Fruit fly (Drosophila melanogaster) whole organism, embryonic: Measurements from ENCODE around the gene Nulp1.

Experiments
- Ada2b ChIP-seq: fragments of 200-800 bp; sonication (Bioruptor generic); IDR thresholded peaks from 2 replicates; pipeline ENCODE4 v1.3.6; 2022; ENCODE audit warnings: missing biosample characterization, missing genetic modification characterization
- Asciz ChIP-seq: fragments of 200-800 bp; sonication (Bioruptor generic); optimal IDR thresholded peaks from 2 replicates; lab custom pipeline; 2017; ENCODE audit warnings: missing biosample characterization, mild to moderate bottlenecking, missing genetic modification characterization, missing genetic modification reagents
- Blimp-1 ChIP-seq: fragments of 200-800 bp; sonication (Bioruptor generic); optimal IDR thresholded peaks from 3 replicates; lab custom pipeline; 2018; ENCODE audit warnings: missing biosample characterization, missing genetic modification characterization, mild to moderate bottlenecking, moderate library complexity, missing genetic modification reagents
- CG1024 ChIP-seq: fragments of 200-800 bp; sonication (Bioruptor generic); IDR thresholded peaks from 2 replicates; pipeline ENCODE4 v1.3.6; 2022; ENCODE audit warnings: missing biosample characterization, missing genetic modification characterization
- CG10366 ChIP-seq: fragments of 200-800 bp; sonication (Bioruptor generic); IDR thresholded peaks from 2 replicates; pipeline ENCODE4 v1.3.6; 2022; ENCODE audit warnings: missing biosample characterization, missing genetic modification characterization
- CG10431 ChIP-seq: fragments of 200-800 bp; sonication (Bioruptor generic); optimal IDR thresholded peaks from 3 replicates; lab custom pipeline; 2018; ENCODE audit warnings: missing biosample characterization, mild to moderate bottlenecking, missing genetic modification characterization
- CG11504 ChIP-seq: fragments of 200-800 bp; sonication (Bioruptor generic); optimal IDR thresholded peaks from 3 replicates; lab custom pipeline; 2019; ENCODE audit warnings: missing biosample characterization, mild to moderate bottlenecking, missing genetic modification characterization, moderate library complexity
- CG12769 ChIP-seq: fragments of 200-800 bp; sonication (Bioruptor generic); optimal IDR thresholded peaks from 2 replicates; lab custom pipeline; 2019; ENCODE audit warnings: missing biosample characterization, mild to moderate bottlenecking, missing genetic modification characterization, moderate library complexity
- CG16779 ChIP-seq: fragments of 200-800 bp; sonication (Bioruptor generic); IDR thresholded peaks from 2 replicates; pipeline ENCODE4 v1.3.6; 2022; ENCODE audit warnings: missing biosample characterization, missing genetic modification characterization
- CG17186 ChIP-seq: fragments of 200-800 bp; sonication (Bioruptor generic); optimal IDR thresholded peaks from 3 replicates; lab custom pipeline; 2017; ENCODE audit warnings: missing biosample characterization, missing genetic modification reagents, missing genetic modification characterization
- CG17385 ChIP-seq: fragments of 200-800 bp; sonication (Bioruptor generic); optimal IDR thresholded peaks from 3 replicates; lab custom pipeline; 2018; ENCODE audit warnings: missing biosample characterization, mild to moderate bottlenecking, missing genetic modification characterization
- CG18262 ChIP-seq: fragments of 200-800 bp; optimal IDR thresholded peaks from 3 replicates; lab custom pipeline; 2019; ENCODE audit warnings: missing biosample characterization, mild to moderate bottlenecking, missing genetic modification characterization, moderate library complexity
- CG32772 ChIP-seq: fragments of 200-800 bp; sonication (Bioruptor generic); IDR thresholded peaks from 2 replicates; pipeline ENCODE4 v1.3.6; 2022; ENCODE audit warnings: missing biosample characterization, missing genetic modification characterization
- CG3838 ChIP-seq: fragments of 200-800 bp; sonication (Bioruptor generic); optimal IDR thresholded peaks from 3 replicates; lab custom pipeline; 2016; ENCODE audit warnings: missing biosample characterization, missing genetic modification characterization
- CG3847 ChIP-seq: fragments of 200-800 bp; sonication (Bioruptor generic); IDR thresholded peaks from 2 replicates; pipeline ENCODE4 v1.3.6; 2022; ENCODE audit warnings: missing biosample characterization, missing genetic modification characterization
- CG5180 ChIP-seq: fragments of 200-800 bp; sonication (Bioruptor generic); optimal IDR thresholded peaks from 3 replicates; lab custom pipeline; 2017; ENCODE audit warnings: missing biosample characterization, missing genetic modification characterization, mild to moderate bottlenecking, moderate library complexity, missing genetic modification reagents
- CG6272 ChIP-seq: fragments of 200-800 bp; sonication (Bioruptor generic); IDR thresholded peaks from 2 replicates; pipeline ENCODE4 v1.3.6; 2022; ENCODE audit warnings: missing biosample characterization, missing genetic modification characterization
- CG7963 ChIP-seq: fragments of 200-800 bp; sonication (Bioruptor generic); IDR thresholded peaks from 3 replicates; pipeline ENCODE4 v1.3.6; 2022; ENCODE audit warnings: missing biosample characterization, missing genetic modification characterization; ENCODE audit not compliant: partially characterized antibody
- CG7987 ChIP-seq: fragments of 200-800 bp; sonication (Bioruptor generic); optimal IDR thresholded peaks from 2 replicates; lab custom pipeline; 2018; ENCODE audit warnings: missing biosample characterization, mild to moderate bottlenecking, missing genetic modification characterization, moderate library complexity
- CG8089 ChIP-seq: fragments of 200-800 bp; sonication (Bioruptor generic); optimal IDR thresholded peaks from 3 replicates; lab custom pipeline; 2016; ENCODE audit warnings: missing biosample characterization, missing genetic modification characterization
- CG8359 ChIP-seq: fragments of 200-800 bp; sonication (Bioruptor generic); optimal IDR thresholded peaks from 2 replicates; lab custom pipeline; 2017; ENCODE audit warnings: missing biosample characterization, mild to moderate bottlenecking, missing genetic modification characterization, borderline replicate concordance
- CoRest ChIP-seq: fragments of 200-800 bp; sonication (Bioruptor generic); optimal IDR thresholded peaks from 3 replicates; lab custom pipeline; 2018; ENCODE audit warnings: missing biosample characterization, mild to moderate bottlenecking, missing genetic modification characterization, moderate library complexity
- D19B ChIP-seq: fragments of 200-800 bp; sonication (Bioruptor generic); optimal IDR thresholded peaks from 2 replicates; lab custom pipeline; 2017; ENCODE audit warnings: missing biosample characterization, mild to moderate bottlenecking, missing genetic modification characterization
- Dbx ChIP-seq: fragments of 200-800 bp; sonication (Bioruptor generic); IDR thresholded peaks from 3 replicates; pipeline ENCODE4 v1.3.6; 2022; ENCODE audit warnings: missing biosample characterization, missing genetic modification characterization
- Drgx ChIP-seq: fragments of 200-800 bp; sonication (Bioruptor generic); IDR thresholded peaks from 2 replicates; pipeline ENCODE4 v1.3.6; 2022; ENCODE audit warnings: missing biosample characterization, missing genetic modification characterization
- E2f2 ChIP-seq: fragments of 200-800 bp; sonication (Bioruptor generic); IDR thresholded peaks from 2 replicates; pipeline ENCODE4 v1.3.6; 2022; ENCODE audit warnings: missing biosample characterization, missing genetic modification characterization
- HLH54F ChIP-seq: fragments of 200-800 bp; sonication (Bioruptor generic); optimal IDR thresholded peaks from 3 replicates; lab custom pipeline; 2016; ENCODE audit warnings: missing biosample characterization, missing genetic modification characterization
- Neu2 ChIP-seq: fragments of 200-800 bp; sonication (Bioruptor generic); optimal IDR thresholded peaks from 3 replicates; lab custom pipeline; 2016; ENCODE audit warnings: missing biosample characterization, missing genetic modification characterization, borderline replicate concordance
- Poxn ChIP-seq: fragments of 200-800 bp; sonication (Bioruptor generic); IDR thresholded peaks from 2 replicates; pipeline ENCODE4 v1.3.6; 2022; ENCODE audit warnings: missing biosample characterization, missing genetic modification characterization
- Ptx1 ChIP-seq: fragments of 200-800 bp; sonication (Bioruptor generic); IDR thresholded peaks from 2 replicates; pipeline ENCODE4 v1.3.6; 2022; ENCODE audit warnings: missing biosample characterization, missing genetic modification characterization
- Side ChIP-seq: fragments of 200-800 bp; sonication (Bioruptor generic); optimal IDR thresholded peaks from 2 replicates; lab custom pipeline; 2016; ENCODE audit warnings: missing biosample characterization, missing genetic modification characterization
- Xbp1 ChIP-seq: fragments of 200-800 bp; sonication (Bioruptor generic); optimal IDR thresholded peaks from 3 replicates; lab custom pipeline; 2016; ENCODE audit warnings: missing biosample characterization, mild to moderate bottlenecking, missing genetic modification characterization
- al ChIP-seq: fragments of 200-800 bp; sonication (Bioruptor generic); IDR thresholded peaks from 2 replicates; pipeline ENCODE4 v1.3.6; 2022; ENCODE audit warnings: missing biosample characterization, missing genetic modification characterization
- btn ChIP-seq: fragments of 200-800 bp; sonication (Bioruptor generic); optimal IDR thresholded peaks from 2 replicates; lab custom pipeline; 2016; ENCODE audit warnings: missing biosample characterization, missing genetic modification characterization
- crol ChIP-seq: fragments of 200-800 bp; sonication (Bioruptor generic); IDR thresholded peaks from 2 replicates; pipeline ENCODE4 v1.3.6; 2022; ENCODE audit warnings: missing biosample characterization, missing genetic modification characterization
- fd102C ChIP-seq: fragments of 200-800 bp; sonication (Bioruptor generic); optimal IDR thresholded peaks from 2 replicates; lab custom pipeline; 2018; ENCODE audit warnings: missing biosample characterization, mild to moderate bottlenecking, missing genetic modification characterization, moderate library complexity
- gce ChIP-seq: fragments of 200-800 bp; sonication (Bioruptor generic); IDR thresholded peaks from 3 replicates; pipeline ENCODE4 v1.3.6; 2022; ENCODE audit warnings: missing biosample characterization, missing genetic modification characterization
- luna ChIP-seq: fragments of 200-800 bp; sonication (Bioruptor generic); optimal IDR thresholded peaks from 2 replicates; lab custom pipeline; 2016; ENCODE audit warnings: missing biosample characterization, missing genetic modification characterization
- mld ChIP-seq: fragments of 200-800 bp; sonication (Bioruptor generic); IDR thresholded peaks from 3 replicates; pipeline ENCODE4 v1.3.6; 2022; ENCODE audit warnings: missing biosample characterization, missing genetic modification characterization; ENCODE audit not compliant: partially characterized antibody
- nau ChIP-seq: fragments of 200-800 bp; sonication (Bioruptor generic); optimal IDR thresholded peaks from 3 replicates; lab custom pipeline; 2017; ENCODE audit warnings: missing biosample characterization, mild to moderate bottlenecking, missing genetic modification characterization, missing genetic modification reagents
- scrt ChIP-seq: fragments of 200-800 bp; sonication (Bioruptor generic); optimal IDR thresholded peaks from 2 replicates; lab custom pipeline; 2018; ENCODE audit warnings: missing biosample characterization, mild to moderate bottlenecking, missing genetic modification characterization, moderate library complexity
- sima ChIP-seq: fragments of 200-800 bp; sonication (Bioruptor generic); optimal IDR thresholded peaks from 2 replicates; lab custom pipeline; 2016; ENCODE audit warnings: missing biosample characterization, missing genetic modification characterization

Gene Nulp1

DNA sequence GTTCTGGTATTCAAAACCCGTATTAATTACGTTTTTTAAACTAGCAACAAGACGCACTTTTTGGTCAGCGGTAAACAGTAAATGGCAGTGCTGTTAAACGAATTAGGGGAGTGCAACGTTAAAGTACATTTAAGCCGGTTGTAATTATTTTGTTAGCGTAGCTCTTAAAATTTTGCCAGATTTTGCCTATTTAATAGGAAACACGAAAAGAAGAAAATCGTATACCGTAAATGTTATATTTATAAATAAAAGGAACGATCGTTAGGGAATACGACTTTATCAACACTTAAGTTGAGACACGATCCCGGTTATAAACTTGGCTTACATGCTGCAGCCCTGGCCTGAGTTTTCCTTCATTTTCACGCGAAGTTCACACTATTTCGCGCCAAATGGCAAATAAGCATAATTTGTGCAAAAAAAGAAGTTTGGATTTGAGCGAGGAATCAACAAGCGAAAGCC is 27.3 kb downstream of the Nulp1 start, which contains the start of the genes Setx and mus301 (continued):
- peak; percentile 88 for TF ChIP-seq Dbx (GFP tag; lab: Robert Waterston, UW)
- TF ChIP-seq HLH54F (GFP tag; lab: Kevin White, UChicago), result peak; percentile 88
- no peak for TF ChIP-seq CG12769 (tag; lab: Kevin White, UChicago)
- TF ChIP-seq al, result peak; percentile 60
- TF ChIP-seq CG6272 (GFP tag; lab: Robert Waterston, UW), result peak; percentile 73
- TF ChIP-seq Ptx1 (GFP tag; lab: Robert Waterston, UW), result peak; percentile 79
- TF ChIP-seq CG7987 (GFP tag; lab: Kevin White, UChicago), result peak; percentile 61
- TF ChIP-seq CG5180 (GFP tag; lab: Kevin White, UChicago), result no peak
- peak; percentile 58 for TF ChIP-seq Ada2b (GFP tag; lab: Robert Waterston, UW)
- peak; percentile 59 for TF ChIP-seq Neu2 (GFP tag; lab: Kevin White, UChicago)
- TF ChIP-seq CG3847 (GFP tag; lab: Robert Waterston, UW), result peak; percentile 93
- TF ChIP-seq Xbp1, result peak; percentile 90
- no peak for TF ChIP-seq CG16779 (GFP tag; lab: Robert Waterston, UW)
- TF ChIP-seq mld (GFP tag; lab: Robert Waterston, UW), result no peak
- TF ChIP-seq Asciz (GFP tag; lab: Kevin White, UChicago), result peak; percentile 40
- peak; percentile 62 for TF ChIP-seq CG3838 (GFP tag; lab: Kevin White, UChicago)
- TF ChIP-seq Side (GFP tag; lab: Kevin White, UChicago), result peak; percentile 62
- TF ChIP-seq scrt, result no peak
- TF ChIP-seq CG17385 (GFP tag; lab: Kevin White, UChicago), result peak; percentile 66
- peak; percentile 65 for TF ChIP-seq CG10366
- TF ChIP-seq fd102C (GFP tag; lab: Kevin White, UChicago), result no peak
- no peak for TF ChIP-seq CG7963
- peak; percentile 77 for TF ChIP-seq CG17186
- TF ChIP-seq CoRest (tag; lab: Kevin White, UChicago), result peak; percentile 89
- TF ChIP-seq CG8359, result no peak
- TF ChIP-seq E2f2 (GFP tag; lab: Robert Waterston, UW), result peak; percentile 91
- peak; percentile 52 for TF ChIP-seq sima (GFP tag; lab: Kevin White, UChicago)
- TF ChIP-seq luna (GFP tag; lab: Kevin White, UChicago), result peak; percentile 73
- peak; percentile 29 for TF ChIP-seq CG10431 (GFP tag; lab: Kevin White, UChicago)
- no peak for TF ChIP-seq crol (GFP tag; lab: Robert Waterston, UW)
- no peak for TF ChIP-seq CG18262 (tag; lab: Kevin White, UChicago)
- no peak for TF ChIP-seq Drgx (GFP tag; lab: Robert Waterston, UW)
- no peak for TF ChIP-seq Poxn (GFP tag; lab: Robert Waterston, UW)
- no peak for TF ChIP-seq CG11504 (tag; lab: Kevin White, UChicago)
- TF ChIP-seq CG32772, result peak; percentile 66
- TF ChIP-seq gce (GFP tag; lab: Robert Waterston, UW), result no peak
- TF ChIP-seq CG1024 (GFP tag; lab: Robert Waterston, UW), result peak; percentile 24; the same call in 1 of the 2 replicates
- TF ChIP-seq D19B (GFP tag; lab: Kevin White, UChicago), result no peak
- TF ChIP-seq btn (GFP tag; lab: Kevin White, UChicago), result peak; percentile 58
- TF ChIP-seq nau, result no peak
- TF ChIP-seq, all 482 proteins: peak for 317

DNA sequence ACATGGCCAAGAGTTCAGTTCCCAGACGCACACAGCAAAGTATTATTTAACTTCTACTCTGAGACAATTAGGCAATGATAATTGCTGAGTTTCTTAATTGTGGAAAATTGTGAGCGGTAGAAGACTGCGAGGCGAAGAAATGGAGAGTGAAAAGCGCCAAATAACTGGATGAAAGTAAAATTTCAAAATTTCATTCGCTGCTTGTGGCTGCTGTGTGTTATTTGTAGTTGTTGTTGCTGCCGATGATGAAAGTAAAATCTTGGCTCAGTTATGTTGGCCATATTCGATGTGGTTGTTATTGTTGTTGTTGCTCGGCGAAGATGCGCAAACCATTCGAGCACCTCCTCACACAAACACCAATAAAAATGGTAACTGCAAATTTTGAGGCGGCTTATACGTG is 40.1 kb downstream of the Nulp1 start:
- TF ChIP-seq CoRest (tag; lab: Kevin White, UChicago), result no peak
- TF ChIP-seq CG8089 (GFP tag; lab: Kevin White, UChicago), result no peak
- TF ChIP-seq Blimp-1 (GFP tag; lab: Kevin White, UChicago), result peak; percentile 51
